Worm (Caenorhabditis elegans): ENCODE results near the gene faah-1.

faah-1 gene

ce11 chrIV:8174792-8175191 lies 15.6 kb downstream of the faah-1 start:
- TF ChIP-seq nhr-25 (tag; optimal IDR thresholded peaks at IDR 0.05) = peak; percentile 6
- TF ChIP-seq lin-11 (tag; optimal IDR thresholded peaks at IDR 0.05) = no peak
- peak; percentile 76 for TF ChIP-seq fos-1 (tag; optimal IDR thresholded peaks at IDR 0.05)
- peak; percentile 23 for TF ChIP-seq blmp-1 (tag; optimal IDR thresholded peaks at IDR 0.05; ENCODE audit: insufficient read depth)

- TF ChIP-seq unc-39 (tag; optimal IDR thresholded peaks at IDR 0.05) (no peak), ztf-4 (tag; optimal IDR thresholded peaks at IDR 0.05) (no peak), sem-4 (tag; optimal IDR thresholded peaks at IDR 0.05) (no peak), nhr-77 (tag; optimal IDR thresholded peaks at IDR 0.05) (no peak), lin-39 (tag; optimal IDR thresholded peaks at IDR 0.05) (no peak), snpc-4 (tag; optimal IDR thresholded peaks at IDR 0.05) (no peak), ceh-16 (tag; optimal IDR thresholded peaks at IDR 0.05) (no peak), nhr-25 (tag; optimal IDR thresholded peaks at IDR 0.05) (no peak), nhr-6 (tag; optimal IDR thresholded peaks at IDR 0.05) (no peak), ztf-1 (GFP tag; conservative IDR thresholded peaks at IDR 0.05) (no peak), egl-27 (tag; optimal IDR thresholded peaks at IDR 0.05) (no peak), ama-1 (optimal IDR thresholded peaks at IDR 0.05) (no peak), ZK546.5 (tag; optimal IDR thresholded peaks at IDR 0.05) (no peak), F13H6.1 (tag; optimal IDR thresholded peaks at IDR 0.05) (no peak), nhr-129 (tag; optimal IDR thresholded peaks at IDR 0.05) (no peak), R02D3.7 (tag; optimal IDR thresholded peaks at IDR 0.05) (no peak), Y55F3AM.14 (GFP tag; optimal IDR thresholded peaks at IDR 0.05) (no peak)
Observed at ce11 chrIV:8175686-8176532, 16.7 kb downstream of the faah-1 start, which contains the start of gene pct-1. Gene pct-1 (plus strand): TSS chrIV:8176482.

ce11 chrIV:8181404-8181803 lies 22.2 kb downstream of the faah-1 start:
- TF ChIP-seq crh-2 (tag; optimal IDR thresholded peaks at IDR 0.05) (no peak), blmp-1 (tag; optimal IDR thresholded peaks at IDR 0.05; ENCODE audit: insufficient read depth) (no peak), elt-3 (tag; optimal IDR thresholded peaks at IDR 0.05) (no peak), ztf-1 (GFP tag; conservative IDR thresholded peaks at IDR 0.05) (no peak), nhr-23 (tag; optimal IDR thresholded peaks at IDR 0.05) (no peak), dmd-4 (tag; optimal IDR thresholded peaks at IDR 0.05) (no peak), nhr-129 (tag; optimal IDR thresholded peaks at IDR 0.05) (no peak)

- no peak for TF ChIP-seq Y55F3AM.14 (GFP tag; optimal IDR thresholded peaks at IDR 0.05)
- TF ChIP-seq unc-55 (GFP tag; optimal IDR thresholded peaks at IDR 0.05) = no peak
- no peak for TF ChIP-seq snpc-4 (tag; optimal IDR thresholded peaks at IDR 0.05)
- TF ChIP-seq unc-39 (tag; optimal IDR thresholded peaks at IDR 0.05) = no peak
- TF ChIP-seq C34F6.9 (tag; optimal IDR thresholded peaks at IDR 0.05) = no peak
- no peak for TF ChIP-seq lin-39 (tag; optimal IDR thresholded peaks at IDR 0.05)
- no peak for TF ChIP-seq ztf-4 (tag; optimal IDR thresholded peaks at IDR 0.05)
- TF ChIP-seq gmeb-1 (tag; optimal IDR thresholded peaks at IDR 0.05) = no peak
- TF ChIP-seq ztf-1 (GFP tag; conservative IDR thresholded peaks at IDR 0.05) = no peak
- no peak for TF ChIP-seq nhr-11 (tag; optimal IDR thresholded peaks at IDR 0.05)
- no peak for TF ChIP-seq lin-11 (tag; optimal IDR thresholded peaks at IDR 0.05)
- no peak for TF ChIP-seq nhr-10 (tag; optimal IDR thresholded peaks at IDR 0.05)
- TF ChIP-seq sma-9 (GFP tag; optimal IDR thresholded peaks at IDR 0.05) = no peak
- no peak for TF ChIP-seq sma-9 (tag; optimal IDR thresholded peaks at IDR 0.05)
- TF ChIP-seq ZK546.5 (tag; optimal IDR thresholded peaks at IDR 0.05) = no peak
- no peak for TF ChIP-seq blmp-1 (tag; optimal IDR thresholded peaks at IDR 0.05; ENCODE audit: insufficient read depth)
- TF ChIP-seq nhr-237 (tag; optimal IDR thresholded peaks at IDR 0.05) = no peak
- no peak for TF ChIP-seq lin-13 (GFP tag; optimal IDR thresholded peaks at IDR 0.05)
Observed at ce11 chrIV:8182566-8182965, 23.4 kb downstream of the faah-1 start.

ce11 chrIV:8183313-8183712 lies 24.1 kb downstream of the faah-1 start:
- TF ChIP-seq alr-1 (tag; optimal IDR thresholded peaks at IDR 0.05) (peak; percentile 32), egl-27 (tag; optimal IDR thresholded peaks at IDR 0.05) (no peak), Y55F3AM.14 (GFP tag; optimal IDR thresholded peaks at IDR 0.05) (peak; percentile 42), lin-11 (tag; optimal IDR thresholded peaks at IDR 0.05) (peak; percentile 83), mdl-1 (tag; optimal IDR thresholded peaks at IDR 0.05) (peak in 1 of 2 experiments; percentile 7), nhr-25 (tag; optimal IDR thresholded peaks at IDR 0.05) (no peak), snpc-4 (tag; optimal IDR thresholded peaks at IDR 0.05) (no peak), unc-62 (GFP tag; optimal IDR thresholded peaks at IDR 0.05) (no peak), sma-9 (GFP tag; optimal IDR thresholded peaks at IDR 0.05) (peak; percentile 61), sma-9 (tag; optimal IDR thresholded peaks at IDR 0.05) (no peak), ZK546.5 (tag; optimal IDR thresholded peaks at IDR 0.05) (no peak), F13H6.1 (tag; optimal IDR thresholded peaks at IDR 0.05) (peak; percentile 71), ceh-16 (tag; optimal IDR thresholded peaks at IDR 0.05) (no peak), mbf-1 (tag; optimal IDR thresholded peaks at IDR 0.05) (no peak), lin-39 (tag; optimal IDR thresholded peaks at IDR 0.05) (no peak), gmeb-1 (tag; optimal IDR thresholded peaks at IDR 0.05) (no peak), nhr-77 (tag; optimal IDR thresholded peaks at IDR 0.05) (no peak), unc-39 (tag; optimal IDR thresholded peaks at IDR 0.05) (no peak), unc-55 (GFP tag; optimal IDR thresholded peaks at IDR 0.05) (peak; percentile 66), blmp-1 (tag; optimal IDR thresholded peaks at IDR 0.05; ENCODE audit: insufficient read depth) (no peak), sem-4 (tag; optimal IDR thresholded peaks at IDR 0.05) (peak; percentile 51), skn-1 (tag; optimal IDR thresholded peaks at IDR 0.05) (no peak), nhr-23 (tag; optimal IDR thresholded peaks at IDR 0.05) (no peak), nhr-129 (tag; optimal IDR thresholded peaks at IDR 0.05) (peak; percentile 65), lsy-2 (tag; optimal IDR thresholded peaks at IDR 0.05) (peak in 1 of 2 experiments; percentile 44), zag-1 (tag; optimal IDR thresholded peaks at IDR 0.05) (peak; percentile 28), aly-2 (tag; optimal IDR thresholded peaks at IDR 0.05) (no peak)
